In the genomic region with DNA sequence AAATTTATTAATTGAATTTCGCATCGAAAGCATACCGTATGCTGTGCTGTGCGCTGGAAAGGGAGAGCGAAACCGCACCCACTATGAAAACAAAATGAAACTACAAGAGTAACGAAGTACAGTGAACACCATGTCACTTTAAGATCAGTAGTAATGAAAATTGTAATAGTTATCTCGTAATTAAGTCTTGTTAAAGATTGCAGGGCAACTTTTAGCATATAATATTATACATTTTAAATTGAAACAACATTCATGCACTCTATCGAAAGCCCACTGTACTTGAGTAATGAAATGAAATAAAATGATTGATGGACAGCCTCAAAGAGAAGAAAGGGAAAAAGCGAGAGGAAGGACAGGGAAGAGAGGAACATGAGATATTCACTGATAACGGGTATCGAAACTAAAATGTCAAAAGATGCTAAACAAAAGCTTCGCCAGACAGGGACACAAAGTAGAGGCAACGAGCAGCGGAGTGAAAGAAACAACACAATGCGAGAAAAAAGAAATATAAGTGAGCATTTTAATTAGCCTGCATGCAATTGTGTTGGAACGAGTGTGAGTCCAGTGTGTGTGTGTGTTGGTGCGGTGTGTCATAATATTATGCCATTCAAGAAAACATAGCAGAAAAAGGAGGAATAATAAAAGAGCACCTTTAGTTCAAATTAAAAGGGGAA, we compare ENCODE assay signal across 1 fruit fly cellular context.
A peak's percentile ranks its signal among the peaks of the same experiment; 100 is the strongest.
TF ChIP-seq lines count a peak whose summit lies in the region.

No protein-coding gene starts in this region.

TF ChIP-seq in whole organism, embryonic, 481 proteins besides CTCF, POLR2A, EP300 and RAD21 (continued from another document and continues in another):
- peak; percentile 39; the same call in 1 of the 3 replicates for TF ChIP-seq jigr1 (GFP tag; IDR thresholded peaks at IDR 0.05; lab: Robert Waterston, UW)
- TF ChIP-seq CG18599 (GFP tag; optimal IDR thresholded peaks at IDR 0.05; lab: Kevin White, UChicago) = peak; percentile 73
- peak; percentile 43 for TF ChIP-seq CG12071 (GFP tag; optimal IDR thresholded peaks at IDR 0.05; lab: Kevin White, UChicago)
- TF ChIP-seq cg (GFP tag; optimal IDR thresholded peaks at IDR 0.05; lab: Kevin White, UChicago) = peak; percentile 3
- TF ChIP-seq gsb-n (tag; optimal IDR thresholded peaks at IDR 0.05; lab: Kevin White, UChicago) = peak; percentile 74
- peak; percentile 50 for TF ChIP-seq pho (GFP tag; optimal IDR thresholded peaks at IDR 0.05; lab: Kevin White, UChicago)
- TF ChIP-seq CG17328 (GFP tag; IDR thresholded peaks at IDR 0.05; lab: Robert Waterston, UW) = peak; percentile 83
- TF ChIP-seq ac (GFP tag; optimal IDR thresholded peaks at IDR 0.05; lab: Kevin White, UChicago) = no peak
- TF ChIP-seq Oaz (GFP tag; IDR thresholded peaks at IDR 0.05; lab: Robert Waterston, UW) = 0 out of 2 replicates have a peak, but pooled peaks have one; percentile 19
- no peak for TF ChIP-seq CG10274 (GFP tag; optimal IDR thresholded peaks at IDR 0.05; lab: Kevin White, UChicago)
- TF ChIP-seq exex (tag; optimal IDR thresholded peaks at IDR 0.05; lab: Kevin White, UChicago) = peak; percentile 10
- no peak for TF ChIP-seq pfk (GFP tag; optimal IDR thresholded peaks at IDR 0.05; lab: Kevin White, UChicago)
- no peak for TF ChIP-seq shn (GFP tag; optimal IDR thresholded peaks at IDR 0.05; lab: Kevin White, UChicago)
- peak; percentile 86 for TF ChIP-seq dmrt99B (tag; optimal IDR thresholded peaks at IDR 0.05; lab: Kevin White, UChicago)
- TF ChIP-seq gcm2 (GFP tag; optimal IDR thresholded peaks at IDR 0.05; lab: Kevin White, UChicago) = no peak
- TF ChIP-seq Tbp (GFP tag; optimal IDR thresholded peaks at IDR 0.05; lab: Kevin White, UChicago) = no peak
- peak; percentile 51; the same call in 1 of the 2 replicates for TF ChIP-seq Poxn (GFP tag; IDR thresholded peaks at IDR 0.05; lab: Robert Waterston, UW)
- peak; percentile 50 for TF ChIP-seq CG3407 (GFP tag; optimal IDR thresholded peaks at IDR 0.05; lab: Kevin White, UChicago)
- no peak for TF ChIP-seq Trl (optimal IDR thresholded peaks at IDR 0.05; lab: Kevin White, UChicago)
- peak; percentile 49 for TF ChIP-seq Trl (GFP tag; optimal IDR thresholded peaks at IDR 0.05; lab: Kevin White, UChicago)
- TF ChIP-seq CG8089 (GFP tag; optimal IDR thresholded peaks at IDR 0.05; lab: Kevin White, UChicago) = peak; percentile 36
- TF ChIP-seq CG3847 (GFP tag; IDR thresholded peaks at IDR 0.05; lab: Robert Waterston, UW) = peak; percentile 72
- TF ChIP-seq maf-S (GFP tag; optimal IDR thresholded peaks at IDR 0.05; lab: Kevin White, UChicago) = peak; percentile 47
- TF ChIP-seq sc (optimal IDR thresholded peaks at IDR 0.05; lab: Kevin White, UChicago) = no peak
- no peak for TF ChIP-seq sc (GFP tag; optimal IDR thresholded peaks at IDR 0.05; lab: Kevin White, UChicago)
- TF ChIP-seq fd3F (GFP tag; optimal IDR thresholded peaks at IDR 0.05; lab: Kevin White, UChicago) = peak; percentile 73
- peak; percentile 25 for TF ChIP-seq Vsx1 (GFP tag; optimal IDR thresholded peaks at IDR 0.05; lab: Kevin White, UChicago)
- TF ChIP-seq jumu (GFP tag; optimal IDR thresholded peaks at IDR 0.05; lab: Kevin White, UChicago) = peak; percentile 40
- peak; percentile 51 for TF ChIP-seq peb (GFP tag; IDR thresholded peaks at IDR 0.05; lab: Robert Waterston, UW)
- TF ChIP-seq salm (tag; optimal IDR thresholded peaks at IDR 0.05; lab: Kevin White, UChicago) = peak; percentile 48
- TF ChIP-seq CG11456 (GFP tag; IDR thresholded peaks at IDR 0.05; lab: Robert Waterston, UW) = peak; percentile 83
- TF ChIP-seq CG11398 (GFP tag; optimal IDR thresholded peaks at IDR 0.05; lab: Kevin White, UChicago) = no peak
- no peak for TF ChIP-seq Dp (GFP tag; optimal IDR thresholded peaks at IDR 0.05; lab: Kevin White, UChicago)
- TF ChIP-seq YL-1 (GFP tag; optimal IDR thresholded peaks at IDR 0.05; lab: Kevin White, UChicago) = no peak
- TF ChIP-seq sna (GFP tag; IDR thresholded peaks at IDR 0.05; lab: Robert Waterston, UW; ENCODE audit: partially characterized antibody) = no peak
- peak; percentile 62 for TF ChIP-seq tio (GFP tag; optimal IDR thresholded peaks at IDR 0.05; lab: Kevin White, UChicago)
- peak; percentile 45 for TF ChIP-seq ATbp (GFP tag; optimal IDR thresholded peaks at IDR 0.05; lab: Kevin White, UChicago)
- TF ChIP-seq Fer1 (GFP tag; optimal IDR thresholded peaks at IDR 0.05; lab: Kevin White, UChicago) = peak; percentile 81
- peak; percentile 85 for TF ChIP-seq unpg (GFP tag; optimal IDR thresholded peaks at IDR 0.05; lab: Kevin White, UChicago)
- peak; percentile 81 for TF ChIP-seq CG34422 (GFP tag; IDR thresholded peaks at IDR 0.05; lab: Robert Waterston, UW)
- peak; percentile 80 for TF ChIP-seq nmo (GFP tag; optimal IDR thresholded peaks at IDR 0.05; lab: Kevin White, UChicago)
- peak; percentile 33 for TF ChIP-seq ERR (GFP tag; optimal IDR thresholded peaks at IDR 0.05; lab: Kevin White, UChicago)
- peak; percentile 22 for TF ChIP-seq CG14710 (tag; optimal IDR thresholded peaks at IDR 0.05; lab: Kevin White, UChicago)
- TF ChIP-seq CG18476 (GFP tag; optimal IDR thresholded peaks at IDR 0.05; lab: Kevin White, UChicago) = peak; percentile 34
- TF ChIP-seq bbx (GFP tag; IDR thresholded peaks at IDR 0.05; lab: Robert Waterston, UW; ENCODE audit: partially characterized antibody) = no peak
- TF ChIP-seq trh (GFP tag; optimal IDR thresholded peaks at IDR 0.05; lab: Kevin White, UChicago) = no peak
- TF ChIP-seq CG43689 (GFP tag; IDR thresholded peaks at IDR 0.05; lab: Robert Waterston, UW) = 0 out of 2 replicates have a peak, but pooled peaks have one; percentile 14
- no peak for TF ChIP-seq hkb (optimal IDR thresholded peaks at IDR 0.05; lab: Kevin White, UChicago)
- peak; percentile 76 for TF ChIP-seq hkb (GFP tag; IDR thresholded peaks at IDR 0.05; lab: Robert Waterston, UW)
- TF ChIP-seq CG4282 (GFP tag; optimal IDR thresholded peaks at IDR 0.05; lab: Kevin White, UChicago) = no peak
- peak; percentile 53; the same call in 1 of the 2 replicates for TF ChIP-seq Rx (GFP tag; IDR thresholded peaks at IDR 0.05; lab: Robert Waterston, UW)
- peak; percentile 33 for TF ChIP-seq kay (GFP tag; optimal IDR thresholded peaks at IDR 0.05; lab: Kevin White, UChicago)
- TF ChIP-seq Mes4 (GFP tag; optimal IDR thresholded peaks at IDR 0.05; lab: Kevin White, UChicago) = peak; percentile 8
- TF ChIP-seq eve (GFP tag; optimal IDR thresholded peaks at IDR 0.05; lab: Kevin White, UChicago) = no peak
- no peak for TF ChIP-seq CG16813 (GFP tag; IDR thresholded peaks at IDR 0.05; lab: Robert Waterston, UW; ENCODE audit: partially characterized antibody)
- peak; percentile 87 for TF ChIP-seq lab (GFP tag; optimal IDR thresholded peaks at IDR 0.05; lab: Kevin White, UChicago)
- TF ChIP-seq ro (GFP tag; IDR thresholded peaks at IDR 0.05; lab: Robert Waterston, UW) = 0 out of 2 replicates have a peak, but pooled peaks have one; percentile 13
- peak; percentile 37 for TF ChIP-seq CG1233 (GFP tag; optimal IDR thresholded peaks at IDR 0.05; lab: Kevin White, UChicago)
- TF ChIP-seq CG8388 (GFP tag; optimal IDR thresholded peaks at IDR 0.05; lab: Kevin White, UChicago) = peak; percentile 72
- no peak for TF ChIP-seq Stat92E (GFP tag; optimal IDR thresholded peaks at IDR 0.05; lab: Kevin White, UChicago)
- peak; percentile 60 for TF ChIP-seq CG6272 (GFP tag; IDR thresholded peaks at IDR 0.05; lab: Robert Waterston, UW)
- no peak for TF ChIP-seq hth (optimal IDR thresholded peaks at IDR 0.05; lab: Kevin White, UChicago)
- peak; percentile 83 for TF ChIP-seq Xrp1 (GFP tag; IDR thresholded peaks at IDR 0.05; lab: Robert Waterston, UW)
- TF ChIP-seq CG10147 (GFP tag; optimal IDR thresholded peaks at IDR 0.05; lab: Kevin White, UChicago) = peak; percentile 68
- TF ChIP-seq zen (tag; optimal IDR thresholded peaks at IDR 0.05; lab: Kevin White, UChicago) = peak; percentile 43
- peak; percentile 84 for TF ChIP-seq CG13424 (tag; optimal IDR thresholded peaks at IDR 0.05; lab: Kevin White, UChicago)
- TF ChIP-seq dati (GFP tag; IDR thresholded peaks at IDR 0.05; lab: Robert Waterston, UW) = no peak
- peak; percentile 72 for TF ChIP-seq dimm (GFP tag; IDR thresholded peaks at IDR 0.05; lab: Robert Waterston, UW)
- TF ChIP-seq CG7839 (tag; optimal IDR thresholded peaks at IDR 0.05; lab: Kevin White, UChicago) = peak; percentile 86
- peak; percentile 37; the same call in 1 of the 2 replicates for TF ChIP-seq toy (GFP tag; IDR thresholded peaks at IDR 0.05; lab: Robert Waterston, UW)
- TF ChIP-seq CG2129 (GFP tag; IDR thresholded peaks at IDR 0.05; lab: Robert Waterston, UW; ENCODE audit: partially characterized antibody) = no peak
- TF ChIP-seq CG10654 (GFP tag; optimal IDR thresholded peaks at IDR 0.05; lab: Kevin White, UChicago) = peak; percentile 48
- TF ChIP-seq az2 (GFP tag; optimal IDR thresholded peaks at IDR 0.05; lab: Kevin White, UChicago) = peak; percentile 75
- peak; percentile 67 for TF ChIP-seq cwo (GFP tag; optimal IDR thresholded peaks at IDR 0.05; lab: Kevin White, UChicago)
- TF ChIP-seq Asciz (GFP tag; optimal IDR thresholded peaks at IDR 0.05; lab: Kevin White, UChicago) = peak; percentile 49
- no peak for TF ChIP-seq Bgb (GFP tag; IDR thresholded peaks at IDR 0.05; lab: Robert Waterston, UW; ENCODE audit: partially characterized antibody)
- TF ChIP-seq tin (GFP tag; optimal IDR thresholded peaks at IDR 0.05; lab: Kevin White, UChicago) = peak; percentile 61
- TF ChIP-seq CG5180 (GFP tag; optimal IDR thresholded peaks at IDR 0.05; lab: Kevin White, UChicago) = peak; percentile 35
- TF ChIP-seq dm (GFP tag; optimal IDR thresholded peaks at IDR 0.05; lab: Kevin White, UChicago) = no peak
- TF ChIP-seq wdn (GFP tag; IDR thresholded peaks at IDR 0.05; lab: Robert Waterston, UW) = peak; percentile 71
- peak; percentile 72 for TF ChIP-seq CG7556 (GFP tag; optimal IDR thresholded peaks at IDR 0.05; lab: Kevin White, UChicago)
- TF ChIP-seq nerfin-2 (GFP tag; IDR thresholded peaks at IDR 0.05; lab: Robert Waterston, UW; ENCODE audit: partially characterized antibody) = no peak
- peak; percentile 71; the same call in 2 of the 3 replicates for TF ChIP-seq Mrtf (GFP tag; IDR thresholded peaks at IDR 0.05; lab: Robert Waterston, UW)
- TF ChIP-seq Nf-YA (GFP tag; IDR thresholded peaks at IDR 0.05; lab: Robert Waterston, UW) = no peak
- no peak for TF ChIP-seq pros (GFP tag; optimal IDR thresholded peaks at IDR 0.05; lab: Kevin White, UChicago)
- TF ChIP-seq gro (GFP tag; optimal IDR thresholded peaks at IDR 0.05; lab: Kevin White, UChicago) = peak; percentile 10
- peak; percentile 51 for TF ChIP-seq nom (GFP tag; optimal IDR thresholded peaks at IDR 0.05; lab: Kevin White, UChicago)
- TF ChIP-seq Doc2 (GFP tag; IDR thresholded peaks at IDR 0.05; lab: Robert Waterston, UW) = no peak
- TF ChIP-seq Xbp1 (GFP tag; optimal IDR thresholded peaks at IDR 0.05; lab: Kevin White, UChicago) = peak; percentile 82
- peak; percentile 71 for TF ChIP-seq CG7372 (GFP tag; IDR thresholded peaks at IDR 0.05; lab: Robert Waterston, UW)
- peak; percentile 78 for TF ChIP-seq CG18262 (tag; optimal IDR thresholded peaks at IDR 0.05; lab: Kevin White, UChicago)
- no peak for TF ChIP-seq Spps (tag; optimal IDR thresholded peaks at IDR 0.05; lab: Kevin White, UChicago)
- TF ChIP-seq zfh2 (GFP tag; optimal IDR thresholded peaks at IDR 0.05; lab: Kevin White, UChicago) = peak; percentile 34
- TF ChIP-seq CG3995 (GFP tag; optimal IDR thresholded peaks at IDR 0.05; lab: Kevin White, UChicago) = peak; percentile 8
- peak; percentile 66 for TF ChIP-seq fd96Cb (tag; optimal IDR thresholded peaks at IDR 0.05; lab: Kevin White, UChicago)
- TF ChIP-seq yki (optimal IDR thresholded peaks at IDR 0.05; lab: Kevin White, UChicago) = no peak
- TF ChIP-seq HHEX (GFP tag; optimal IDR thresholded peaks at IDR 0.05; lab: Kevin White, UChicago) = peak; percentile 3
- TF ChIP-seq CG17829 (tag; optimal IDR thresholded peaks at IDR 0.05; lab: Kevin White, UChicago) = peak; percentile 76
- no peak for TF ChIP-seq repo (GFP tag; optimal IDR thresholded peaks at IDR 0.05; lab: Kevin White, UChicago)
- TF ChIP-seq CG3163 (GFP tag; optimal IDR thresholded peaks at IDR 0.05; lab: Kevin White, UChicago) = no peak
- TF ChIP-seq Oli (tag; optimal IDR thresholded peaks at IDR 0.05; lab: Kevin White, UChicago) = peak; percentile 86
- no peak for TF ChIP-seq CG7928 (GFP tag; optimal IDR thresholded peaks at IDR 0.05; lab: Kevin White, UChicago)
- no peak for TF ChIP-seq CG17186 (GFP tag; optimal IDR thresholded peaks at IDR 0.05; lab: Kevin White, UChicago)
- peak; percentile 67 for TF ChIP-seq CG3281 (GFP tag; optimal IDR thresholded peaks at IDR 0.05; lab: Kevin White, UChicago)
- TF ChIP-seq CG2678 (tag; optimal IDR thresholded peaks at IDR 0.05; lab: Kevin White, UChicago) = peak; percentile 82
- no peak for TF ChIP-seq CG34376 (GFP tag; optimal IDR thresholded peaks at IDR 0.05; lab: Kevin White, UChicago)
- TF ChIP-seq ssp (GFP tag; IDR thresholded peaks at IDR 0.05; lab: Robert Waterston, UW) = peak; percentile 47
- peak; percentile 14 for TF ChIP-seq wek (GFP tag; optimal IDR thresholded peaks at IDR 0.05; lab: Kevin White, UChicago)
- TF ChIP-seq CG31441 (GFP tag; IDR thresholded peaks at IDR 0.05; lab: Robert Waterston, UW) = peak; percentile 78
- peak; percentile 47 for TF ChIP-seq CG4404 (GFP tag; IDR thresholded peaks at IDR 0.05; lab: Robert Waterston, UW)
- peak; percentile 49 for TF ChIP-seq CG13624 (GFP tag; optimal IDR thresholded peaks at IDR 0.05; lab: Kevin White, UChicago)
- no peak for TF ChIP-seq Lhr (GFP tag; optimal IDR thresholded peaks at IDR 0.05; lab: Kevin White, UChicago)
- TF ChIP-seq CG17361 (GFP tag; IDR thresholded peaks at IDR 0.05; lab: Robert Waterston, UW) = peak; percentile 83
- TF ChIP-seq CG8924 (tag; optimal IDR thresholded peaks at IDR 0.05; lab: Kevin White, UChicago) = peak; percentile 84
- peak; percentile 56 for TF ChIP-seq CG10979 (tag; optimal IDR thresholded peaks at IDR 0.05; lab: Kevin White, UChicago)
- peak; percentile 16 for TF ChIP-seq CG2116 (GFP tag; optimal IDR thresholded peaks at IDR 0.05; lab: Kevin White, UChicago)
- TF ChIP-seq lbe (GFP tag; optimal IDR thresholded peaks at IDR 0.05; lab: Kevin White, UChicago) = peak; percentile 80
- peak; percentile 75 for TF ChIP-seq CG9817 (tag; optimal IDR thresholded peaks at IDR 0.05; lab: Kevin White, UChicago)
- peak; percentile 67 for TF ChIP-seq Blimp-1 (GFP tag; optimal IDR thresholded peaks at IDR 0.05; lab: Kevin White, UChicago)
- TF ChIP-seq CG11696 (GFP tag; IDR thresholded peaks at IDR 0.05; lab: Robert Waterston, UW) = peak; percentile 66
- no peak for TF ChIP-seq luna (GFP tag; optimal IDR thresholded peaks at IDR 0.05; lab: Kevin White, UChicago)
- TF ChIP-seq CG6175 (GFP tag; IDR thresholded peaks at IDR 0.05; lab: Robert Waterston, UW) = 0 out of 3 replicates have a peak, but pooled peaks have one; percentile 25
- peak; percentile 76 for TF ChIP-seq Dip3 (GFP tag; optimal IDR thresholded peaks at IDR 0.05; lab: Kevin White, UChicago)
